Worm (Caenorhabditis elegans) whole organism, late embryonic: ENCODE data around the gene tars-1.

Experiments used
- C08G9.2 ChIP-seq: sonication (generic microtip); optimal IDR thresholded peaks from 2 replicates; lab custom pipeline; 2016; ENCODE audit warnings: mild to moderate bottlenecking, missing genetic modification characterization, moderate library complexity, missing compliant biosample characterization
- T23F11.4 ChIP-seq: fragments of 200-800 bp; sonication (Bioruptor generic); optimal IDR thresholded peaks from 2 replicates; lab custom pipeline; 2018; ENCODE audit warnings: mild to moderate bottlenecking, missing genetic modification characterization, missing compliant biosample characterization
- Y22D7AL.16 ChIP-seq: sonication (generic microtip); optimal IDR thresholded peaks from 2 replicates; lab custom pipeline; 2016; ENCODE audit warnings: missing genetic modification characterization, missing compliant biosample characterization
- ahr-1 ChIP-seq: sonication (generic microtip); optimal IDR thresholded peaks from 2 replicates; lab custom pipeline; 2016; ENCODE audit warnings: missing genetic modification characterization, missing compliant biosample characterization
- ama-1 ChIP-seq: fragments of 150-350 bp; optimal IDR thresholded peaks from 2 replicates; lab custom pipeline; 2014
- ceh-18 ChIP-seq: sonication (generic microtip); optimal IDR thresholded peaks from 2 replicates; lab custom pipeline; 2016; ENCODE audit warnings: missing genetic modification characterization, missing compliant biosample characterization
- ceh-22 ChIP-seq: sonication (generic microtip); optimal IDR thresholded peaks from 2 replicates; lab custom pipeline; 2017; ENCODE audit warnings: missing biosample characterization, missing genetic modification characterization
- ceh-30 ChIP-seq: fragments of 150-350 bp; optimal IDR thresholded peaks from 2 replicates; lab custom pipeline; 2014; ENCODE audit warnings: missing biosample characterization, missing genetic modification characterization
- ceh-34 ChIP-seq: sonication (generic microtip); optimal IDR thresholded peaks from 2 replicates; lab custom pipeline; 2016; ENCODE audit warnings: mild to moderate bottlenecking, missing genetic modification characterization, missing compliant biosample characterization
- ceh-45 ChIP-seq: fragments of 200-800 bp; sonication (Bioruptor generic); IDR thresholded peaks from 2 replicates; pipeline ENCODE4 v1.3.6; 2022; ENCODE audit warnings: missing genetic modification reagents, missing genetic modification characterization, missing compliant biosample characterization
- ceh-48 ChIP-seq: sonication (generic microtip); optimal IDR thresholded peaks from 2 replicates; lab custom pipeline; 2016; ENCODE audit warnings: missing genetic modification characterization, inconsistent platforms, missing compliant biosample characterization
- dmd-4 ChIP-seq: sonication (generic microtip); optimal IDR thresholded peaks from 2 replicates; lab custom pipeline; 2016; ENCODE audit warnings: borderline replicate concordance, missing genetic modification characterization, missing compliant biosample characterization
- elt-4 ChIP-seq: sonication (generic microtip); optimal IDR thresholded peaks from 2 replicates; lab custom pipeline; 2016; ENCODE audit warnings: missing genetic modification characterization, missing compliant biosample characterization
- fkh-6 ChIP-seq: sonication (generic microtip); optimal IDR thresholded peaks from 2 replicates; lab custom pipeline; 2016; ENCODE audit warnings: missing genetic modification characterization, missing compliant biosample characterization
- gmeb-2 ChIP-seq: sonication (generic microtip); optimal IDR thresholded peaks from 2 replicates; lab custom pipeline; 2016; ENCODE audit warnings: missing genetic modification characterization, inconsistent platforms, missing compliant biosample characterization
- hlh-13 ChIP-seq: fragments of 200-800 bp; sonication (Bioruptor generic); optimal IDR thresholded peaks from 2 replicates; lab custom pipeline; 2018; ENCODE audit warnings: mild to moderate bottlenecking, missing genetic modification characterization, missing compliant biosample characterization
- hlh-15 ChIP-seq: sonication (generic microtip); optimal IDR thresholded peaks from 2 replicates; lab custom pipeline; 2016; ENCODE audit warnings: missing genetic modification characterization, missing compliant biosample characterization
- hlh-8 ChIP-seq: sonication (generic microtip); optimal IDR thresholded peaks from 2 replicates; lab custom pipeline; 2016; ENCODE audit warnings: missing genotype, missing genetic modification characterization, missing compliant biosample characterization
- madf-2 ChIP-seq: sonication (generic microtip); optimal IDR thresholded peaks from 2 replicates; lab custom pipeline; 2017; ENCODE audit warnings: missing genetic modification characterization, missing compliant biosample characterization
- mec-3 ChIP-seq: sonication (generic microtip); optimal IDR thresholded peaks from 2 replicates; lab custom pipeline; 2016; ENCODE audit warnings: borderline replicate concordance, missing genetic modification characterization, missing compliant biosample characterization
- nfya-1 ChIP-seq: sonication (generic microtip); optimal IDR thresholded peaks from 2 replicates; lab custom pipeline; 2017; ENCODE audit warnings: missing genetic modification characterization, mild to moderate bottlenecking, missing compliant biosample characterization, antibody characterized with exemption, moderate library complexity
- odd-2 ChIP-seq: sonication (generic microtip); optimal IDR thresholded peaks from 2 replicates; lab custom pipeline; 2017; ENCODE audit warnings: antibody characterized with exemption, mild to moderate bottlenecking, missing genetic modification characterization, missing compliant biosample characterization
- pag-3 ChIP-seq: sonication (generic microtip); optimal IDR thresholded peaks from 2 replicates; lab custom pipeline; 2016; ENCODE audit warnings: missing compliant biosample characterization, missing genetic modification characterization, borderline replicate concordance
- pax-1 ChIP-seq: fragments of 150-350 bp; optimal IDR thresholded peaks from 2 replicates; lab custom pipeline; 2014; ENCODE audit warnings: missing biosample characterization, missing genetic modification characterization
- pha-2 ChIP-seq: sonication (generic microtip); optimal IDR thresholded peaks from 2 replicates; lab custom pipeline; 2017; ENCODE audit warnings: mild to moderate bottlenecking, missing genetic modification characterization, missing compliant biosample characterization
- pha-4 ChIP-seq: fragments of 150-350 bp; optimal IDR thresholded peaks from 2 replicates; lab custom pipeline; 2018; ENCODE audit warnings: missing biosample characterization, missing genetic modification reagents, missing genetic modification characterization
- pqm-1 ChIP-seq: sonication (generic microtip); optimal IDR thresholded peaks from 2 replicates; lab custom pipeline; 2016; ENCODE audit warnings: missing genetic modification characterization, missing compliant biosample characterization
- ref-2 ChIP-seq: sonication (generic microtip); optimal IDR thresholded peaks from 2 replicates; lab custom pipeline; 2016; ENCODE audit warnings: missing genetic modification characterization, missing compliant biosample characterization
- syd-9 ChIP-seq: sonication (generic microtip); optimal IDR thresholded peaks from 2 replicates; lab custom pipeline; 2016; ENCODE audit warnings: mild to moderate bottlenecking, missing genetic modification characterization, moderate library complexity, missing compliant biosample characterization
- tbx-2 ChIP-seq: sonication (generic microtip); optimal IDR thresholded peaks from 2 replicates; lab custom pipeline; 2016; ENCODE audit warnings: missing genetic modification characterization, missing compliant biosample characterization
- ttx-3 ChIP-seq: sonication (generic microtip); optimal IDR thresholded peaks from 2 replicates; lab custom pipeline; 2016; ENCODE audit warnings: missing genetic modification reagents, missing genetic modification characterization, missing compliant biosample characterization
- unc-3 ChIP-seq, 2 experiments: fragments of 200-800 bp in 1 of 2; sonication (Bioruptor generic) in 1 of 2; sonication (generic microtip) in 1 of 2; conservative IDR thresholded peaks in 1 of 2; optimal IDR thresholded peaks in 1 of 2; 2 replicates each; pipeline versions ENCODE4 v1.3.6 to Lab custom; 2016 to 2022; ENCODE audit warnings: missing compliant biosample characterization in 2 of 2, missing genetic modification characterization in 2 of 2, missing genetic modification reagents in 1 of 2
- unc-55 ChIP-seq: sonication (generic microtip); optimal IDR thresholded peaks from 2 replicates; lab custom pipeline; 2017; ENCODE audit warnings: missing biosample characterization, missing genetic modification reagents, missing genetic modification characterization
- unc-86 ChIP-seq: sonication (generic microtip); optimal IDR thresholded peaks from 2 replicates; lab custom pipeline; 2016; ENCODE audit warnings: missing genetic modification characterization, missing compliant biosample characterization

The tars-1 gene

ce11 chrII:11720102-11720501 lies 24.6 kb upstream of the tars-1 start, which contains the start of gene F13D12.3:
Gene F13D12.3 (plus strand): TSS chrII:11720402.
- TF ChIP-seq Y22D7AL.16 (tag; lab: Kevin White, UChicago) = no peak
- no peak for TF ChIP-seq hlh-8 (tag; lab: Kevin White, UChicago)
- no peak for TF ChIP-seq hlh-15 (tag; lab: Kevin White, UChicago)
- TF ChIP-seq pha-2 = no peak
- no peak for TF ChIP-seq ama-1 (lab: Kevin White, UChicago)
- no peak for TF ChIP-seq ceh-30
- no peak for TF ChIP-seq mec-3
- no peak for TF ChIP-seq elt-4 (tag; lab: Kevin White, UChicago)
- no peak for TF ChIP-seq ref-2 (tag; lab: Kevin White, UChicago)
- TF ChIP-seq odd-2 = no peak
- no peak for TF ChIP-seq pqm-1
- TF ChIP-seq ceh-48 (tag; lab: Kevin White, UChicago) = no peak
- no peak for TF ChIP-seq ahr-1 (tag; lab: Kevin White, UChicago)
- no peak for TF ChIP-seq C08G9.2 (tag; lab: Kevin White, UChicago)
- TF ChIP-seq pax-1 = no peak
- no peak for TF ChIP-seq tbx-2 (tag; lab: Kevin White, UChicago)
- no peak for TF ChIP-seq ceh-22 (tag; lab: Kevin White, UChicago)
- no peak for TF ChIP-seq unc-86 (tag; lab: Kevin White, UChicago)
- TF ChIP-seq ceh-45 (GFP tag; lab: Robert Waterston, UW) = no peak
- TF ChIP-seq gmeb-2 (tag; lab: Kevin White, UChicago) = no peak

- TF ChIP-seq unc-55 (GFP tag; lab: Kevin White, UChicago) (no peak), gmeb-2 (tag; lab: Kevin White, UChicago) (no peak), fkh-6 (no peak), hlh-13 (GFP tag; lab: Kevin White, UChicago) (no peak), ama-1 (lab: Kevin White, UChicago) (no peak), syd-9 (no peak), tbx-2 (tag; lab: Kevin White, UChicago) (no peak), C08G9.2 (tag; lab: Kevin White, UChicago) (no peak), ttx-3 (no peak), madf-2 (no peak)
Observed at ce11 chrII:11719533-11719932, 24.1 kb upstream of the tars-1 start.

- TF ChIP-seq pha-4 (tag; lab: Kevin White, UChicago) (no peak), ahr-1 (tag; lab: Kevin White, UChicago) (no peak)
- TF ChIP-seq, all 69 proteins: peak for 0
Observed at ce11 chrII:11714728-11715127, 19.3 kb upstream of the tars-1 start.

ce11 chrII:11713569-11713968 lies 18.1 kb upstream of the tars-1 start, which contains the start of gene F13D12.10:
Gene F13D12.10 (plus strand): TSS chrII:11713799.
- TF ChIP-seq hlh-15 (tag; lab: Kevin White, UChicago) (no peak), unc-55 (GFP tag; lab: Kevin White, UChicago) (peak; percentile 20), ceh-30 (no peak), ceh-18 (tag; lab: Kevin White, UChicago) (peak; percentile 64), ama-1 (lab: Kevin White, UChicago) (no peak), nfya-1 (tag; lab: Kevin White, UChicago) (no peak)

- no peak for TF ChIP-seq unc-3 (GFP tag; conservative IDR thresholded peaks at IDR 0.05; lab: Robert Waterston, UW)
- no peak for TF ChIP-seq unc-3 (tag; optimal IDR thresholded peaks at IDR 0.05; lab: Kevin White, UChicago)
- TF ChIP-seq pag-3 (tag; lab: Kevin White, UChicago) = no peak
- TF ChIP-seq dmd-4 (tag; lab: Kevin White, UChicago) = no peak
- TF ChIP-seq T23F11.4 (GFP tag; lab: Kevin White, UChicago) = no peak
- TF ChIP-seq ceh-34 = no peak
- no peak for TF ChIP-seq ceh-18 (tag; lab: Kevin White, UChicago)
Observed at ce11 chrII:11710771-11711170, 15.3 kb upstream of the tars-1 start.
